Fruit fly (Drosophila melanogaster) whole organism, embryonic: ENCODE results near the gene Vta1.

Experiments
- B-H1 ChIP-seq: fragments of 200-800 bp; sonication (Bioruptor generic); IDR thresholded peaks from 3 replicates; pipeline ENCODE4 v1.3.6; 2022; ENCODE audit warnings: missing biosample characterization, missing genetic modification characterization
- CG10147 ChIP-seq: fragments of 200-800 bp; sonication (Bioruptor generic); optimal IDR thresholded peaks from 2 replicates; lab custom pipeline; 2019; ENCODE audit warnings: missing biosample characterization, mild to moderate bottlenecking, missing genetic modification characterization, moderate library complexity
- CG10431 ChIP-seq: fragments of 200-800 bp; sonication (Bioruptor generic); optimal IDR thresholded peaks from 3 replicates; lab custom pipeline; 2018; ENCODE audit warnings: missing biosample characterization, mild to moderate bottlenecking, missing genetic modification characterization
- CG12659 ChIP-seq: fragments of 200-800 bp; sonication (Bioruptor generic); optimal IDR thresholded peaks from 3 replicates; lab custom pipeline; 2017; ENCODE audit warnings: mild to moderate bottlenecking, missing biosample characterization, missing genetic modification reagents, missing genetic modification characterization
- CG14050 ChIP-seq: fragments of 200-800 bp; sonication (Bioruptor generic); IDR thresholded peaks from 3 replicates; pipeline ENCODE4 v1.3.6; 2022; ENCODE audit warnings: missing biosample characterization, missing genetic modification characterization
- CG15269 ChIP-seq: fragments of 200-800 bp; sonication (Bioruptor generic); optimal IDR thresholded peaks from 2 replicates; lab custom pipeline; 2018; ENCODE audit warnings: missing biosample characterization, mild to moderate bottlenecking, missing genetic modification characterization, moderate library complexity
- CG1529 ChIP-seq: fragments of 200-800 bp; sonication (Bioruptor generic); optimal IDR thresholded peaks from 3 replicates; lab custom pipeline; 2018; ENCODE audit warnings: missing biosample characterization, missing genetic modification characterization
- CG15696 ChIP-seq: fragments of 200-800 bp; sonication (Bioruptor generic); optimal IDR thresholded peaks from 2 replicates; lab custom pipeline; 2019; ENCODE audit warnings: missing biosample characterization, mild to moderate bottlenecking, missing genetic modification characterization, moderate library complexity
- CG18599 ChIP-seq: fragments of 200-800 bp; sonication (Bioruptor generic); optimal IDR thresholded peaks from 3 replicates; lab custom pipeline; 2017; ENCODE audit warnings: missing biosample characterization, missing genetic modification characterization, mild to moderate bottlenecking, moderate library complexity, missing genetic modification reagents
- CG18764 ChIP-seq: fragments of 200-800 bp; sonication (Bioruptor generic); optimal IDR thresholded peaks from 3 replicates; lab custom pipeline; 2016; ENCODE audit warnings: missing biosample characterization, missing genetic modification characterization
- CG3065 ChIP-seq: fragments of 200-800 bp; sonication (Bioruptor generic); optimal IDR thresholded peaks from 2 replicates; lab custom pipeline; 2016; ENCODE audit warnings: missing biosample characterization, missing genetic modification characterization
- CG3838 ChIP-seq: fragments of 200-800 bp; sonication (Bioruptor generic); optimal IDR thresholded peaks from 3 replicates; lab custom pipeline; 2016; ENCODE audit warnings: missing biosample characterization, missing genetic modification characterization
- CG4282 ChIP-seq: fragments of 200-800 bp; sonication (Bioruptor generic); optimal IDR thresholded peaks from 2 replicates; lab custom pipeline; 2016; ENCODE audit warnings: missing biosample characterization, missing genetic modification characterization
- CG4328 ChIP-seq: fragments of 200-800 bp; sonication (Bioruptor generic); optimal IDR thresholded peaks from 3 replicates; lab custom pipeline; 2017; ENCODE audit warnings: missing biosample characterization, missing genetic modification reagents, missing genetic modification characterization
- CG6765 ChIP-seq: fragments of 200-800 bp; sonication (Bioruptor generic); optimal IDR thresholded peaks from 3 replicates; lab custom pipeline; 2017; ENCODE audit warnings: missing biosample characterization, mild to moderate bottlenecking, missing genetic modification characterization
- CG7357 ChIP-seq: fragments of 200-800 bp; sonication (Bioruptor generic); IDR thresholded peaks from 3 replicates; pipeline ENCODE4 v1.3.6; 2022; ENCODE audit warnings: missing biosample characterization, missing genetic modification characterization
- CG7372 ChIP-seq: fragments of 200-800 bp; sonication (Bioruptor generic); IDR thresholded peaks from 2 replicates; pipeline ENCODE4 v1.3.6; 2022; ENCODE audit warnings: missing biosample characterization, missing genetic modification characterization
- CG7786 ChIP-seq: fragments of 200-800 bp; sonication (Bioruptor generic); optimal IDR thresholded peaks from 2 replicates; lab custom pipeline; 2016; ENCODE audit warnings: missing biosample characterization, missing genetic modification characterization
- CG8089 ChIP-seq: fragments of 200-800 bp; sonication (Bioruptor generic); optimal IDR thresholded peaks from 3 replicates; lab custom pipeline; 2016; ENCODE audit warnings: missing biosample characterization, missing genetic modification characterization
- CG9437 ChIP-seq: fragments of 200-800 bp; sonication (Bioruptor generic); optimal IDR thresholded peaks from 2 replicates; lab custom pipeline; 2018; ENCODE audit warnings: missing biosample characterization, mild to moderate bottlenecking, missing genetic modification characterization
- CG9609 ChIP-seq: fragments of 200-800 bp; sonication (Bioruptor generic); optimal IDR thresholded peaks from 3 replicates; lab custom pipeline; 2016; ENCODE audit warnings: missing biosample characterization, missing genetic modification characterization
- CG9797 ChIP-seq: fragments of 200-800 bp; sonication (Bioruptor generic); optimal IDR thresholded peaks from 3 replicates; lab custom pipeline; 2018; ENCODE audit warnings: missing biosample characterization, mild to moderate bottlenecking, missing genetic modification characterization
- Dbx ChIP-seq: fragments of 200-800 bp; sonication (Bioruptor generic); IDR thresholded peaks from 3 replicates; pipeline ENCODE4 v1.3.6; 2022; ENCODE audit warnings: missing biosample characterization, missing genetic modification characterization
- Dp ChIP-seq: fragments of 200-800 bp; sonication (Bioruptor generic); optimal IDR thresholded peaks from 2 replicates; lab custom pipeline; 2018; ENCODE audit warnings: missing biosample characterization, mild to moderate bottlenecking, missing genetic modification characterization, moderate library complexity
- Drgx ChIP-seq: fragments of 200-800 bp; sonication (Bioruptor generic); IDR thresholded peaks from 2 replicates; pipeline ENCODE4 v1.3.6; 2022; ENCODE audit warnings: missing biosample characterization, missing genetic modification characterization
- Fer2 ChIP-seq: fragments of 200-800 bp; sonication (Bioruptor generic); optimal IDR thresholded peaks from 2 replicates; lab custom pipeline; 2018; ENCODE audit warnings: missing biosample characterization, mild to moderate bottlenecking, missing genetic modification characterization, moderate library complexity
- Med ChIP-seq: fragments of 200-800 bp; sonication (Bioruptor generic); peaks from one replicate; lab custom pipeline; 2016; ENCODE audit warnings: missing biosample characterization, missing genetic modification characterization, mild to moderate bottlenecking, inconsistent platforms, moderate library complexity
- Neu2 ChIP-seq: fragments of 200-800 bp; sonication (Bioruptor generic); optimal IDR thresholded peaks from 3 replicates; lab custom pipeline; 2016; ENCODE audit warnings: missing biosample characterization, missing genetic modification characterization, borderline replicate concordance
- NfI ChIP-seq: fragments of 200-800 bp; sonication (Bioruptor generic); optimal IDR thresholded peaks from 3 replicates; lab custom pipeline; 2018; ENCODE audit warnings: missing biosample characterization, mild to moderate bottlenecking, missing genetic modification characterization, moderate library complexity
- PHDP ChIP-seq: fragments of 200-800 bp; sonication (Bioruptor generic); optimal IDR thresholded peaks from 3 replicates; lab custom pipeline; 2018; ENCODE audit warnings: missing biosample characterization, mild to moderate bottlenecking, missing genetic modification characterization, moderate library complexity
- Pdp1 ChIP-seq, 2 experiments: fragments of 200-800 bp; sonication (Bioruptor generic); optimal IDR thresholded peaks; 3 replicates each; lab custom pipeline; 2016; ENCODE audit warnings: missing biosample characterization in 2 of 2, missing genetic modification characterization in 2 of 2, mild to moderate bottlenecking in 1 of 2, moderate library complexity in 1 of 2
- Ravus ChIP-seq: fragments of 200-800 bp; sonication (Bioruptor generic); IDR thresholded peaks from 2 replicates; pipeline ENCODE4 v1.3.6; 2022; ENCODE audit warnings: missing biosample characterization, missing genetic modification characterization
- Sry-β ChIP-seq: fragments of 200-800 bp; sonication (Bioruptor generic); optimal IDR thresholded peaks from 2 replicates; lab custom pipeline; 2018; ENCODE audit warnings: missing biosample characterization, mild to moderate bottlenecking, missing genetic modification characterization, moderate library complexity
- Usf ChIP-seq: fragments of 200-800 bp; sonication (Bioruptor generic); optimal IDR thresholded peaks from 2 replicates; lab custom pipeline; 2017; ENCODE audit warnings: missing genotype, missing biosample characterization, missing genetic modification characterization
- abd-A ChIP-seq: fragments of 200-800 bp; sonication (Bioruptor generic); optimal IDR thresholded peaks from 3 replicates; lab custom pipeline; 2019; ENCODE audit warnings: missing biosample characterization, mild to moderate bottlenecking, missing genetic modification characterization, moderate library complexity
- ase ChIP-seq: fragments of 200-800 bp; sonication (Bioruptor generic); IDR thresholded peaks from 3 replicates; pipeline ENCODE4 v1.3.6; 2022; ENCODE audit warnings: missing biosample characterization, missing genetic modification characterization
- croc ChIP-seq: fragments of 200-800 bp; sonication (Bioruptor generic); conservative IDR thresholded peaks from 3 replicates; pipeline ENCODE4 v1.3.6; 2022; ENCODE audit warnings: missing biosample characterization, missing genetic modification characterization
- crp ChIP-seq, 2 experiments: fragments of 200-800 bp; sonication (Bioruptor generic); optimal IDR thresholded peaks; 2 replicates in 1 of 2; 3 replicates in 1 of 2; lab custom pipeline; 2017; ENCODE audit warnings: missing biosample characterization in 2 of 2, missing genetic modification characterization in 2 of 2, mild to moderate bottlenecking in 1 of 2, moderate library complexity in 1 of 2
- grn ChIP-seq: fragments of 200-800 bp; sonication (Bioruptor generic); optimal IDR thresholded peaks from 3 replicates; lab custom pipeline; 2017; ENCODE audit warnings: missing biosample characterization, missing genetic modification characterization
- gt ChIP-seq: fragments of 200-800 bp; sonication (Bioruptor generic); IDR thresholded peaks from 2 replicates; pipeline ENCODE4 v1.3.6; 2022; ENCODE audit warnings: missing biosample characterization, missing genetic modification characterization
- ham ChIP-seq: fragments of 200-800 bp; sonication (Bioruptor generic); IDR thresholded peaks from 2 replicates; pipeline ENCODE4 v1.3.6; 2022; ENCODE audit warnings: missing biosample characterization, missing genetic modification characterization
- kay ChIP-seq: fragments of 200-800 bp; sonication (Bioruptor generic); optimal IDR thresholded peaks from 2 replicates; lab custom pipeline; 2016; ENCODE audit warnings: missing biosample characterization, missing genetic modification characterization
- org-1 ChIP-seq: fragments of 200-800 bp; sonication (Bioruptor generic); optimal IDR thresholded peaks from 2 replicates; lab custom pipeline; 2017; ENCODE audit warnings: missing biosample characterization, missing genetic modification characterization
- p53 ChIP-seq: fragments of 200-800 bp; sonication (Bioruptor generic); optimal IDR thresholded peaks from 2 replicates; lab custom pipeline; 2016; ENCODE audit warnings: missing biosample characterization, missing genetic modification characterization
- prd ChIP-seq, 3 experiments: fragments of >200 bp in 2 of 3; fragments of 200-800 bp in 1 of 3; sonication (Bioruptor generic) in 1 of 3; optimal IDR thresholded peaks in 2 of 3; IDR thresholded peaks in 1 of 3; 2 replicates in 2 of 3; 3 replicates in 1 of 3; pipeline versions ENCODE4 v1.3.6 to Lab custom; 2017 to 2022; ENCODE audit warnings: missing biosample characterization in 1 of 3, missing genetic modification characterization in 1 of 3
- repo ChIP-seq: fragments of 200-800 bp; sonication (Bioruptor generic); optimal IDR thresholded peaks from 2 replicates; lab custom pipeline; 2016; ENCODE audit warnings: missing biosample characterization, missing genetic modification characterization
- schlank ChIP-seq: fragments of 200-800 bp; sonication (Bioruptor generic); optimal IDR thresholded peaks from 2 replicates; lab custom pipeline; 2018; ENCODE audit warnings: missing biosample characterization, mild to moderate bottlenecking, missing genetic modification characterization
- sr ChIP-seq: fragments of 200-800 bp; sonication (Bioruptor generic); IDR thresholded peaks from 3 replicates; pipeline ENCODE4 v1.3.6; 2022; ENCODE audit warnings: missing biosample characterization, missing genetic modification characterization
- tup ChIP-seq: fragments of 200-800 bp; sonication (Bioruptor generic); optimal IDR thresholded peaks from 2 replicates; lab custom pipeline; 2016; ENCODE audit warnings: missing biosample characterization, mild to moderate bottlenecking, missing genetic modification characterization, moderate library complexity

Gene Vta1

dm6 chr3L:1639185-1639812, 13.4 kb downstream of the Vta1 start, which contains the start of the genes Mettl2 and Bgb (continued):
- TF ChIP-seq crp (GFP tag; optimal IDR thresholded peaks at IDR 0.05; lab: Kevin White, UChicago), result peak in 1 of 2 experiments; percentile 42
- peak; percentile 18 for TF ChIP-seq p53 (GFP tag; lab: Kevin White, UChicago)
- peak; percentile 83 for TF ChIP-seq CG7372
- TF ChIP-seq CG18764, result peak; percentile 72
- TF ChIP-seq NfI (GFP tag; lab: Kevin White, UChicago), result peak; percentile 64
- TF ChIP-seq abd-A (tag; lab: Kevin White, UChicago), result no peak
- peak; percentile 6 for TF ChIP-seq CG1529 (GFP tag; lab: Kevin White, UChicago)
- no peak for TF ChIP-seq prd (optimal IDR thresholded peaks at IDR 0.05; lab: Kevin White, UChicago)
- peak; percentile 91 for TF ChIP-seq prd (GFP tag; IDR thresholded peaks at IDR 0.05; lab: Robert Waterston, UW)
- peak; percentile 46 for TF ChIP-seq schlank (tag; lab: Kevin White, UChicago)
- TF ChIP-seq CG9609 (GFP tag; lab: Kevin White, UChicago), result peak; percentile 81
- TF ChIP-seq CG9797 (GFP tag; lab: Kevin White, UChicago), result peak; percentile 76
- TF ChIP-seq kay, result peak; percentile 74
- TF ChIP-seq CG10431 (GFP tag; lab: Kevin White, UChicago), result no peak
- peak; percentile 0 for TF ChIP-seq CG3065 (GFP tag; lab: Kevin White, UChicago)
- peak; percentile 80 for TF ChIP-seq CG18599 (GFP tag; lab: Kevin White, UChicago)
- no peak; the same call in 1 of the 2 replicates for TF ChIP-seq gt
- TF ChIP-seq Neu2 (GFP tag; lab: Kevin White, UChicago), result peak; percentile 43
- TF ChIP-seq CG12659 (GFP tag; lab: Kevin White, UChicago), result peak; percentile 78
- peak; percentile 82; the same call in 2 of the 3 replicates for TF ChIP-seq ase
- peak; percentile 34 for TF ChIP-seq CG6765
- no peak for TF ChIP-seq CG3838 (GFP tag; lab: Kevin White, UChicago)
- peak; percentile 27; the same call in 1 of the 3 replicates for TF ChIP-seq B-H1 (GFP tag; lab: Robert Waterston, UW)
- no peak for TF ChIP-seq Ravus
- TF ChIP-seq CG7357 (GFP tag; lab: Robert Waterston, UW), result peak; percentile 75
- TF ChIP-seq tup, result no peak
- peak; percentile 62 for TF ChIP-seq Dp (GFP tag; lab: Kevin White, UChicago)
- TF ChIP-seq Drgx (GFP tag; lab: Robert Waterston, UW), result peak; percentile 43; the same call in 1 of the 2 replicates
- TF ChIP-seq CG4328 (GFP tag; lab: Kevin White, UChicago), result peak; percentile 59
- TF ChIP-seq CG4282 (GFP tag; lab: Kevin White, UChicago), result no peak
- TF ChIP-seq croc (GFP tag; lab: Robert Waterston, UW), result peak; percentile 67
- peak; percentile 74 for TF ChIP-seq Fer2 (tag; lab: Kevin White, UChicago)
- TF ChIP-seq CG15696 (tag; lab: Kevin White, UChicago), result peak; percentile 89
- peak; percentile 76 for TF ChIP-seq CG10147 (GFP tag; lab: Kevin White, UChicago)
- TF ChIP-seq CG9437 (GFP tag; lab: Kevin White, UChicago), result peak; percentile 61
- no peak for TF ChIP-seq CG15269
- peak; percentile 62 for TF ChIP-seq CG8089 (GFP tag; lab: Kevin White, UChicago)
- peak; percentile 83 for TF ChIP-seq CG7786 (GFP tag; lab: Kevin White, UChicago)
- peak; percentile 30 for TF ChIP-seq Sry-β (GFP tag; lab: Kevin White, UChicago)
- peak; percentile 45 for TF ChIP-seq repo (GFP tag; lab: Kevin White, UChicago)
- peak; percentile 13 for TF ChIP-seq org-1 (GFP tag; lab: Kevin White, UChicago)
- TF ChIP-seq CG14050 (GFP tag; lab: Robert Waterston, UW), result peak; percentile 23; the same call in 2 of the 3 replicates
- peak in 1 of 2 experiments; percentile 90 for TF ChIP-seq Pdp1 (GFP tag; optimal IDR thresholded peaks at IDR 0.05; lab: Kevin White, UChicago)
- TF ChIP-seq Med (GFP tag; lab: Kevin White, UChicago), result peak; percentile 94
- TF ChIP-seq Usf (GFP tag; lab: Kevin White, UChicago), result peak; percentile 52
- peak; percentile 57 for TF ChIP-seq PHDP
- TF ChIP-seq sr (GFP tag; lab: Robert Waterston, UW), result no peak
- 0 out of 2 replicates have a peak, but pooled peaks have one; percentile 31 for TF ChIP-seq ham
- TF ChIP-seq Dbx (GFP tag; lab: Robert Waterston, UW), result peak; percentile 81
- no peak for TF ChIP-seq grn (GFP tag; lab: Kevin White, UChicago)
